Worm (Caenorhabditis elegans) whole organism, L2 larva: ENCODE data around the gene sra-1.

ENCODE experiments used
- snpc-4 ChIP-seq: fragments of 150-350 bp; optimal IDR thresholded peaks from 2 replicates; lab custom pipeline; 2014; ENCODE audit warnings: missing biosample characterization, missing genetic modification characterization

sra-1 gene

DNA sequence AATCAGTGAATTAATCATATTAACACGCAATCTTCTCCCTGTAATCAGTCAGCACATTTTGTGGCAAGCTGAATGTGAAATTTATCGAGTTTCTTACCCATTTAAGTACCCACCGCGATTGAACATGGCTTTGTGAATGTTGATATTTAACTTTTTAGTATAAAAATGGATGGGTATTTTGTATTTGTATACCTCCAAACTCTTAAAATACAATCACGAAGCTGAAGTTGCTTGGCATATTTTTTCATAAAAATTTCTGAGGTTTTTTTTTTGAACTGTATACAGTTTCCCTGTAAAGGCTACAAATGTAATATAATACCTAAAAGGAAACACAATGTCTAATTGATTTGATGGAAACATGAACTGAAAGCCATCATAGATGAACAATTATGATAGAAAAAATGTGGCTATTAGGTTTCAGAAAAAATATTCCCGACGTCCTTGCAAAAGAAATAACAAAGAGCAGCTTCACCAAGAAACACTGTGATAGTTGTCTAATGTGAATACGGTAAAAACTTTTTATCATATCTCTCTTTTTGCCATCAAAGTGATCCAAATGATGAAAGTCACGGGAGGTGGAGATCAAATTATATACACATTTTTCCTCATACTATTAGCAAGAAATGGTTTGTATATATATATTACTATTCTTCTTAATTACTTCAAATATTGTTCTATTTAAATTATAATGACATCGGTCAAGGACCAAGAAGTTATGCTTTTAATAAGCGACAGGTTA lies 46.9 kb downstream of the sra-1 start, which contains the start of the genes chil-25 and chil-26:
Gene chil-25, minus strand, starts transcription at position 101 of the 739 bp plus-strand sequence.
Gene chil-26, plus strand, starts transcription at position 689 of the 739 bp plus-strand sequence.
- no peak for TF ChIP-seq snpc-4 (tag; lab: Kevin White, UChicago)
